Fruit fly (Drosophila melanogaster) S2 (cell line): Measurements from ENCODE around the gene Rab9D.

Experiments used
- CG8478 ChIP-seq: fragments of >200 bp; optimal IDR thresholded peaks from 2 replicates; lab custom pipeline; 2018
- CTCF ChIP-seq, 2 experiments: fragments of >200 bp; optimal IDR thresholded peaks; 2 replicates each; lab custom pipeline; 2018

DNA sequence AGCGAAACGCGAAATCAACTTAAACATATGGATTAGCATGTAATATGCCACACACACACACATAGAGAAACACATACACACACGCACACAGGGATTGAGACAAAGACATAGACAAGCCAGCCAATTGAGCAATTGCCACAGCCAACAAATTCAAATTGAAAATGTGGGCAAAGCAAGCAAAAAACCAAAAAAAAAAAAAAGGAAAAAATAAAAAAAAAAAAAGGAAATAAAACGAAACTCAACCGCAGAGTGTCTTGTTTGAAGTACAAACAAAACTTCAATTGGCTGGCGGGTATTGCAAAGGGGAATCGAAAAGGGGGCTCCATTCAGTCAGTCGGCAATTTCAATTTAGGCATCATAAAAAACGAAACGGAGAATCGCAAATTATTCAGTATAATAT is 11.1 kb upstream of the Rab9D start:
- no peak for TF ChIP-seq CG8478 (lab: Kevin White, UChicago)
- TF ChIP-seq CTCF (optimal IDR thresholded peaks at IDR 0.05; lab: Kevin White, UChicago): no peak
